Fruit fly (Drosophila melanogaster) whole organism, embryonic: Measurements from ENCODE around the gene Clbn.
A peak's percentile ranks its signal among the peaks of the same experiment; 100 is the strongest.

Experiments
- CG10267 ChIP-seq: fragments of 200-800 bp; sonication (Bioruptor generic); optimal IDR thresholded peaks from 2 replicates; lab custom pipeline; 2018; ENCODE audit warnings: missing biosample characterization, mild to moderate bottlenecking, missing genetic modification characterization, moderate library complexity
- CG11456 ChIP-seq: fragments of 200-800 bp; sonication (Bioruptor generic); IDR thresholded peaks from 3 replicates; pipeline ENCODE4 v1.3.6; 2022; ENCODE audit warnings: missing biosample characterization, missing genetic modification characterization
- CG11560 ChIP-seq: fragments of 200-800 bp; sonication (Bioruptor generic); IDR thresholded peaks from 3 replicates; pipeline ENCODE4 v1.3.6; 2022; ENCODE audit warnings: missing biosample characterization, missing genetic modification characterization
- CG12236 ChIP-seq: fragments of 200-800 bp; sonication (Bioruptor generic); optimal IDR thresholded peaks from 2 replicates; lab custom pipeline; 2016; ENCODE audit warnings: missing biosample characterization, missing genetic modification characterization
- CG14014 ChIP-seq: fragments of 200-800 bp; sonication (Bioruptor generic); IDR thresholded peaks from 2 replicates; pipeline ENCODE4 v1.3.6; 2022; ENCODE audit warnings: missing biosample characterization, missing genetic modification characterization
- CG14441 ChIP-seq: fragments of 200-800 bp; sonication (Bioruptor generic); IDR thresholded peaks from 2 replicates; pipeline ENCODE4 v1.3.6; 2022; ENCODE audit warnings: missing biosample characterization, missing genetic modification characterization
- CG14710 ChIP-seq: fragments of 200-800 bp; sonication (Bioruptor generic); optimal IDR thresholded peaks from 3 replicates; lab custom pipeline; 2019; ENCODE audit warnings: missing biosample characterization, mild to moderate bottlenecking, missing genetic modification characterization, moderate library complexity
- CG1529 ChIP-seq: fragments of 200-800 bp; sonication (Bioruptor generic); optimal IDR thresholded peaks from 3 replicates; lab custom pipeline; 2018; ENCODE audit warnings: missing biosample characterization, missing genetic modification characterization
- CG15601 ChIP-seq: fragments of 200-800 bp; sonication (Bioruptor generic); optimal IDR thresholded peaks from 3 replicates; lab custom pipeline; 2019; ENCODE audit warnings: missing biosample characterization, mild to moderate bottlenecking, missing genetic modification characterization, moderate library complexity
- CG1603 ChIP-seq: fragments of 200-800 bp; sonication (Bioruptor generic); optimal IDR thresholded peaks from 2 replicates; lab custom pipeline; 2019; ENCODE audit warnings: missing biosample characterization, mild to moderate bottlenecking, missing genetic modification characterization, moderate library complexity
- CG17361 ChIP-seq: fragments of 200-800 bp; sonication (Bioruptor generic); IDR thresholded peaks from 3 replicates; pipeline ENCODE4 v1.3.6; 2022; ENCODE audit warnings: missing biosample characterization, missing genetic modification characterization
- CG17612 ChIP-seq: fragments of 200-800 bp; sonication (Bioruptor generic); IDR thresholded peaks from 2 replicates; pipeline ENCODE4 v1.3.6; 2022; ENCODE audit warnings: missing biosample characterization, missing genetic modification characterization
- CG30403 ChIP-seq: fragments of 200-800 bp; sonication (Bioruptor generic); optimal IDR thresholded peaks from 3 replicates; lab custom pipeline; 2016; ENCODE audit warnings: missing biosample characterization, missing genetic modification characterization
- CG32532 ChIP-seq: fragments of 200-800 bp; sonication (Bioruptor generic); IDR thresholded peaks from 2 replicates; pipeline ENCODE4 v1.3.6; 2022; ENCODE audit warnings: missing biosample characterization, missing genetic modification characterization
- CG33213 ChIP-seq: fragments of 200-800 bp; sonication (Bioruptor generic); optimal IDR thresholded peaks from 3 replicates; lab custom pipeline; 2016; ENCODE audit warnings: missing biosample characterization, missing genetic modification characterization
- CG3407 ChIP-seq: fragments of 200-800 bp; sonication (Bioruptor generic); optimal IDR thresholded peaks from 2 replicates; lab custom pipeline; 2018; ENCODE audit warnings: missing biosample characterization, mild to moderate bottlenecking, missing genetic modification characterization
- CG3726 ChIP-seq: fragments of 200-800 bp; sonication (Bioruptor generic); IDR thresholded peaks from 3 replicates; pipeline ENCODE4, ENCODE4 v1.3.6; 2022; ENCODE audit warnings: missing biosample characterization, missing genetic modification characterization
- CG3847 ChIP-seq: fragments of 200-800 bp; sonication (Bioruptor generic); IDR thresholded peaks from 2 replicates; pipeline ENCODE4 v1.3.6; 2022; ENCODE audit warnings: missing biosample characterization, missing genetic modification characterization
- CG4282 ChIP-seq: fragments of 200-800 bp; sonication (Bioruptor generic); optimal IDR thresholded peaks from 2 replicates; lab custom pipeline; 2016; ENCODE audit warnings: missing biosample characterization, missing genetic modification characterization
- CG4617 ChIP-seq: fragments of 200-800 bp; sonication (Bioruptor generic); optimal IDR thresholded peaks from 3 replicates; lab custom pipeline; 2016; ENCODE audit warnings: missing biosample characterization, missing genetic modification characterization, borderline replicate concordance
- CG4707 ChIP-seq: fragments of 200-800 bp; sonication (Bioruptor generic); optimal IDR thresholded peaks from 2 replicates; lab custom pipeline; 2018; ENCODE audit warnings: missing biosample characterization, mild to moderate bottlenecking, missing genetic modification characterization, moderate library complexity
- CG7357 ChIP-seq: fragments of 200-800 bp; sonication (Bioruptor generic); IDR thresholded peaks from 3 replicates; pipeline ENCODE4 v1.3.6; 2022; ENCODE audit warnings: missing biosample characterization, missing genetic modification characterization
- CG8281 ChIP-seq: fragments of 200-800 bp; sonication (Bioruptor generic); optimal IDR thresholded peaks from 2 replicates; lab custom pipeline; 2018; ENCODE audit warnings: missing biosample characterization, mild to moderate bottlenecking, missing genetic modification characterization, moderate library complexity
- CG9727 ChIP-seq: fragments of 200-800 bp; sonication (Bioruptor generic); optimal IDR thresholded peaks from 3 replicates; lab custom pipeline; 2017; ENCODE audit warnings: missing biosample characterization, mild to moderate bottlenecking, missing genetic modification characterization
- CG9817 ChIP-seq: fragments of 200-800 bp; sonication (Bioruptor generic); optimal IDR thresholded peaks from 2 replicates; lab custom pipeline; 2018; ENCODE audit warnings: missing biosample characterization, mild to moderate bottlenecking, missing genetic modification characterization, moderate library complexity
- CrebB ChIP-seq: fragments of 200-800 bp; sonication (Bioruptor generic); optimal IDR thresholded peaks from 3 replicates; lab custom pipeline; 2018; ENCODE audit warnings: missing biosample characterization, mild to moderate bottlenecking, missing genetic modification characterization
- Dbx ChIP-seq: fragments of 200-800 bp; sonication (Bioruptor generic); IDR thresholded peaks from 3 replicates; pipeline ENCODE4 v1.3.6; 2022; ENCODE audit warnings: missing biosample characterization, missing genetic modification characterization
- Fer2 ChIP-seq: fragments of 200-800 bp; sonication (Bioruptor generic); optimal IDR thresholded peaks from 2 replicates; lab custom pipeline; 2018; ENCODE audit warnings: missing biosample characterization, mild to moderate bottlenecking, missing genetic modification characterization, moderate library complexity
- HHEX ChIP-seq: fragments of 200-800 bp; sonication (Bioruptor generic); optimal IDR thresholded peaks from 3 replicates; lab custom pipeline; 2017; ENCODE audit warnings: missing biosample characterization, mild to moderate bottlenecking, missing genetic modification characterization, missing genetic modification reagents
- Hmx ChIP-seq: fragments of 200-800 bp; sonication (Bioruptor generic); optimal IDR thresholded peaks from 2 replicates; lab custom pipeline; 2016; ENCODE audit warnings: missing biosample characterization, missing genetic modification characterization
- Lhr ChIP-seq: fragments of 200-800 bp; sonication (Bioruptor generic); optimal IDR thresholded peaks from 3 replicates; lab custom pipeline; 2017; ENCODE audit warnings: mild to moderate bottlenecking, missing biosample characterization, missing genetic modification reagents, missing genetic modification characterization
- ase ChIP-seq: fragments of 200-800 bp; sonication (Bioruptor generic); IDR thresholded peaks from 3 replicates; pipeline ENCODE4 v1.3.6; 2022; ENCODE audit warnings: missing biosample characterization, missing genetic modification characterization
- br ChIP-seq: fragments of >200 bp; optimal IDR thresholded peaks from 2 replicates; lab custom pipeline; 2017
- crol ChIP-seq: fragments of 200-800 bp; sonication (Bioruptor generic); IDR thresholded peaks from 2 replicates; pipeline ENCODE4 v1.3.6; 2022; ENCODE audit warnings: missing biosample characterization, missing genetic modification characterization
- danr ChIP-seq: fragments of 200-800 bp; sonication (Bioruptor generic); IDR thresholded peaks from 2 replicates; pipeline ENCODE4 v1.3.6; 2022; ENCODE audit warnings: missing biosample characterization, missing genetic modification characterization
- dimm ChIP-seq: fragments of 200-800 bp; sonication (Bioruptor generic); IDR thresholded peaks from 2 replicates; pipeline ENCODE4 v1.3.6; 2022; ENCODE audit warnings: missing biosample characterization, missing genetic modification characterization
- dmrt11E ChIP-seq: fragments of 200-800 bp; sonication (Bioruptor generic); optimal IDR thresholded peaks from 3 replicates; lab custom pipeline; 2018; ENCODE audit warnings: missing biosample characterization, mild to moderate bottlenecking, missing genetic modification characterization, moderate library complexity
- h ChIP-seq: fragments of >200 bp; optimal IDR thresholded peaks from 2 replicates; lab custom pipeline; 2017
- hbn ChIP-seq: fragments of 200-800 bp; sonication (Bioruptor generic); IDR thresholded peaks from 2 replicates; pipeline ENCODE4 v1.3.6; 2022; ENCODE audit warnings: missing biosample characterization, missing genetic modification characterization; ENCODE audit not compliant: partially characterized antibody
- lov ChIP-seq, 2 experiments: fragments of 200-800 bp in 1 of 2; fragments of >200 bp in 1 of 2; sonication (Bioruptor generic) in 1 of 2; IDR thresholded peaks in 1 of 2; optimal IDR thresholded peaks in 1 of 2; 2 replicates in 1 of 2; 3 replicates in 1 of 2; pipeline versions ENCODE4 v1.3.6 to Lab custom; 2017 to 2022; ENCODE audit warnings: missing biosample characterization in 1 of 2, missing genetic modification characterization in 1 of 2
- mam ChIP-seq: fragments of 200-800 bp; sonication (Bioruptor generic); optimal IDR thresholded peaks from 3 replicates; lab custom pipeline; 2016; ENCODE audit warnings: missing biosample characterization, missing genetic modification characterization
- p53 ChIP-seq: fragments of 200-800 bp; sonication (Bioruptor generic); optimal IDR thresholded peaks from 2 replicates; lab custom pipeline; 2016; ENCODE audit warnings: missing biosample characterization, missing genetic modification characterization
- prd ChIP-seq, 3 experiments: fragments of >200 bp in 2 of 3; fragments of 200-800 bp in 1 of 3; sonication (Bioruptor generic) in 1 of 3; optimal IDR thresholded peaks in 2 of 3; IDR thresholded peaks in 1 of 3; 2 replicates in 2 of 3; 3 replicates in 1 of 3; pipeline versions ENCODE4 v1.3.6 to Lab custom; 2017 to 2022; ENCODE audit warnings: missing biosample characterization in 1 of 3, missing genetic modification characterization in 1 of 3
- pros ChIP-seq: fragments of 200-800 bp; sonication (Bioruptor generic); optimal IDR thresholded peaks from 3 replicates; lab custom pipeline; 2019; ENCODE audit warnings: missing biosample characterization, mild to moderate bottlenecking, missing genetic modification characterization, moderate library complexity
- run ChIP-seq: fragments of 200-800 bp; sonication (Bioruptor generic); optimal IDR thresholded peaks from 3 replicates; lab custom pipeline; 2018; ENCODE audit warnings: missing biosample characterization, mild to moderate bottlenecking, missing genetic modification characterization
- seq ChIP-seq: fragments of 200-800 bp; sonication (Bioruptor generic); IDR thresholded peaks from 2 replicates; pipeline ENCODE4 v1.3.6; 2022; ENCODE audit warnings: missing biosample characterization, missing genetic modification characterization
- slp2 ChIP-seq: fragments of 200-800 bp; sonication (Bioruptor generic); optimal IDR thresholded peaks from 2 replicates; lab custom pipeline; 2016; ENCODE audit warnings: missing biosample characterization, missing genetic modification characterization
- tup ChIP-seq: fragments of 200-800 bp; sonication (Bioruptor generic); optimal IDR thresholded peaks from 2 replicates; lab custom pipeline; 2016; ENCODE audit warnings: missing biosample characterization, mild to moderate bottlenecking, missing genetic modification characterization, moderate library complexity
- wek ChIP-seq: fragments of 200-800 bp; sonication (Bioruptor generic); optimal IDR thresholded peaks from 3 replicates; lab custom pipeline; 2018; ENCODE audit warnings: missing biosample characterization, mild to moderate bottlenecking, missing genetic modification characterization, moderate library complexity

Clbn gene

dm6 chr3R:25168259-25168972, 41.1 kb downstream of the Clbn start (continued):
- peak; percentile 36 for TF ChIP-seq dmrt11E (tag; lab: Kevin White, UChicago)
- TF ChIP-seq slp2: peak; percentile 21
- 0 out of 2 replicates have a peak, but pooled peaks have one; percentile 1 for TF ChIP-seq crol (GFP tag; lab: Robert Waterston, UW)
- no peak for TF ChIP-seq CG4282
- no peak for TF ChIP-seq Lhr (GFP tag; lab: Kevin White, UChicago)
- no peak for TF ChIP-seq Hmx (GFP tag; lab: Kevin White, UChicago)
- no peak for TF ChIP-seq prd (optimal IDR thresholded peaks at IDR 0.05; lab: Kevin White, UChicago)
- TF ChIP-seq prd (GFP tag; IDR thresholded peaks at IDR 0.05; lab: Robert Waterston, UW): peak; percentile 51; the same call in 1 of the 3 replicates
- no peak for TF ChIP-seq CrebB (tag; lab: Kevin White, UChicago)
- no peak for TF ChIP-seq hbn (GFP tag; lab: Robert Waterston, UW)
- TF ChIP-seq CG1529 (GFP tag; lab: Kevin White, UChicago): peak; percentile 5
- no peak for TF ChIP-seq lov (optimal IDR thresholded peaks at IDR 0.05; lab: Kevin White, UChicago)
- TF ChIP-seq lov (GFP tag; IDR thresholded peaks at IDR 0.05; lab: Robert Waterston, UW): no peak
- peak; percentile 49 for TF ChIP-seq HHEX (GFP tag; lab: Kevin White, UChicago)
- peak; percentile 51 for TF ChIP-seq CG9727 (GFP tag; lab: Kevin White, UChicago)
- TF ChIP-seq CG12236 (GFP tag; lab: Kevin White, UChicago): no peak
- TF ChIP-seq CG14710: peak; percentile 30
- no peak for TF ChIP-seq CG8281
- TF ChIP-seq CG4617: no peak
- 0 out of 3 replicates have a peak, but pooled peaks have one; percentile 33 for TF ChIP-seq Dbx (GFP tag; lab: Robert Waterston, UW)
- no peak for TF ChIP-seq CG4707 (GFP tag; lab: Kevin White, UChicago)
- TF ChIP-seq ase (GFP tag; lab: Robert Waterston, UW): no peak; the same call in 2 of the 3 replicates
- TF ChIP-seq Fer2 (tag; lab: Kevin White, UChicago): no peak
- peak; percentile 5 for TF ChIP-seq CG9817 (tag; lab: Kevin White, UChicago)
- no peak for TF ChIP-seq h
- TF ChIP-seq run (tag; lab: Kevin White, UChicago): no peak
- peak; percentile 48; the same call in 1 of the 3 replicates for TF ChIP-seq CG11456
- peak; percentile 49 for TF ChIP-seq CG30403 (GFP tag; lab: Kevin White, UChicago)
- no peak for TF ChIP-seq dimm
- no peak for TF ChIP-seq CG17612 (GFP tag; lab: Robert Waterston, UW)
- peak; percentile 13; the same call in 1 of the 2 replicates for TF ChIP-seq CG32532 (GFP tag; lab: Robert Waterston, UW)
- TF ChIP-seq seq (GFP tag; lab: Robert Waterston, UW): no peak
- TF ChIP-seq CG14441: no peak
- TF ChIP-seq CG7357 (GFP tag; lab: Robert Waterston, UW): no peak
- no peak for TF ChIP-seq wek (GFP tag; lab: Kevin White, UChicago)
- TF ChIP-seq pros (GFP tag; lab: Kevin White, UChicago): peak; percentile 71
- peak; percentile 42 for TF ChIP-seq CG3847
- TF ChIP-seq CG14014: no peak; the same call in 1 of the 2 replicates
- no peak for TF ChIP-seq CG11560
- peak; percentile 14 for TF ChIP-seq mam
- TF ChIP-seq p53 (GFP tag; lab: Kevin White, UChicago): no peak
- TF ChIP-seq CG15601 (tag; lab: Kevin White, UChicago): peak; percentile 3
- no peak for TF ChIP-seq CG3407 (GFP tag; lab: Kevin White, UChicago)
- TF ChIP-seq danr (GFP tag; lab: Robert Waterston, UW): peak; percentile 36; the same call in 1 of the 2 replicates
- peak; percentile 27 for TF ChIP-seq CG10267 (tag; lab: Kevin White, UChicago)
- TF ChIP-seq CG1603: peak; percentile 41
- TF ChIP-seq CG17361 (GFP tag; lab: Robert Waterston, UW): peak; percentile 64
- no peak for TF ChIP-seq br (lab: Kevin White, UChicago)
- no peak for TF ChIP-seq tup (GFP tag; lab: Kevin White, UChicago)
- TF ChIP-seq CG33213 (GFP tag; lab: Kevin White, UChicago): no peak
- TF ChIP-seq CG3726 (GFP tag; lab: Robert Waterston, UW): no peak
